Fruit fly (Drosophila melanogaster): Measurements from ENCODE around the gene CG31698.
A peak's percentile ranks its signal among the peaks of the same experiment; 100 is the strongest.

The CG31698 gene

dm6 chr2L:3127813-3128212 lies 45.8 kb downstream of the CG31698 start:
- TF ChIP-seq Crg-1 (GFP tag; optimal IDR thresholded peaks at IDR 0.05) (no peak), kay (GFP tag; ENCODE audit: borderline replicate concordance) (no peak), cnc (optimal IDR thresholded peaks at IDR 0.05) (no peak), Mnt (GFP tag; optimal IDR thresholded peaks at IDR 0.05) (no peak), CG7101 (tag; optimal IDR thresholded peaks at IDR 0.05) (no peak), ovo (GFP tag; optimal IDR thresholded peaks at IDR 0.05) (no peak), pad (GFP tag; optimal IDR thresholded peaks at IDR 0.05) (no peak), CG12768 (GFP tag; optimal IDR thresholded peaks at IDR 0.05) (no peak), CG14711 (tag; optimal IDR thresholded peaks at IDR 0.05) (no peak), Clk (GFP tag; optimal IDR thresholded peaks at IDR 0.05) (no peak), bab1 (GFP tag; optimal IDR thresholded peaks at IDR 0.05) (no peak), CG1620 (GFP tag; optimal IDR thresholded peaks at IDR 0.05) (no peak), CG5204 (GFP tag; optimal IDR thresholded peaks at IDR 0.05) (no peak), cic (GFP tag; optimal IDR thresholded peaks at IDR 0.05) (no peak)

dm6 chr2L:3124500-3124977 lies 49.1 kb downstream of the CG31698 start:
- TF ChIP-seq cnc (optimal IDR thresholded peaks at IDR 0.05) (peak in 1 of 2 experiments; percentile 18), CG33017 (tag; optimal IDR thresholded peaks at IDR 0.05) (no peak), tj (GFP tag; optimal IDR thresholded peaks at IDR 0.05) (peak; percentile 21)

- TF ChIP-seq CG7101 (tag; optimal IDR thresholded peaks at IDR 0.05), result no peak
- no peak for TF ChIP-seq tj (GFP tag; optimal IDR thresholded peaks at IDR 0.05)
- TF ChIP-seq CG11617 (GFP tag; optimal IDR thresholded peaks at IDR 0.05), result no peak
- no peak for TF ChIP-seq Hr96 (GFP tag; optimal IDR thresholded peaks at IDR 0.05)
- no peak for TF ChIP-seq CG1620 (GFP tag; optimal IDR thresholded peaks at IDR 0.05)
- TF ChIP-seq cic (GFP tag; optimal IDR thresholded peaks at IDR 0.05), result no peak
- TF ChIP-seq kay (GFP tag; ENCODE audit: borderline replicate concordance), result no peak
- no peak for TF ChIP-seq Crg-1 (GFP tag; optimal IDR thresholded peaks at IDR 0.05)
- no peak for TF ChIP-seq cnc (optimal IDR thresholded peaks at IDR 0.05)
- TF ChIP-seq CG5204 (GFP tag; optimal IDR thresholded peaks at IDR 0.05), result no peak
- no peak for TF ChIP-seq Clk (GFP tag; optimal IDR thresholded peaks at IDR 0.05)
- no peak for TF ChIP-seq CG14711 (tag; optimal IDR thresholded peaks at IDR 0.05)
- TF ChIP-seq CG12768 (GFP tag; optimal IDR thresholded peaks at IDR 0.05), result no peak
- no peak for TF ChIP-seq ovo (GFP tag; optimal IDR thresholded peaks at IDR 0.05)
- TF ChIP-seq CG7045 (GFP tag; optimal IDR thresholded peaks at IDR 0.05), result no peak
- no peak for TF ChIP-seq bab1 (GFP tag; optimal IDR thresholded peaks at IDR 0.05)
- TF ChIP-seq CG33017 (tag; optimal IDR thresholded peaks at IDR 0.05), result no peak
- no peak for TF ChIP-seq toe (GFP tag; optimal IDR thresholded peaks at IDR 0.05)
Observed at dm6 chr2L:3123562-3124345, 49.9 kb downstream of the CG31698 start.
